Worm (Caenorhabditis elegans): Measurements from ENCODE around the gene ZK697.1.

DNA sequence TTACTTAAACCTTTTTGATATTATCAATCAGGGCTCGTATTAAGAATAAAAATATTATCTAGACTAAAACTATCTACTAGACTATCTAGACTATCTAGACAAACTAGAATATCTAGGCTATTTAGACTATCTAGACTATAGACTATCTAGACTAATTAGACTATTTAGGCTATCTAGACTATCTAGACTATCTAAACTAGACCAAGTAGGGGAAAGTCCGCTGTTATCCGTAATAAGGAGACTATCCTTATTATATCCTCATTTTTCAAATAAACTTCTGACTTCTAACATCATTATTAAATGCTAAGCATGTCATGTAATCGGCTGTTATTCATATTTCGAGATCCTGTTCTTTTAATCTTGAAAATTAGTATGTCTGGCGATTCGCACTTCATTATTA lies 30.6 kb upstream of the ZK697.1 start, which contains the start of gene srw-101:
- TF ChIP-seq lin-15B (tag; optimal IDR thresholded peaks at IDR 0.05) (no peak), nhr-12 (tag; optimal IDR thresholded peaks at IDR 0.05) (no peak), nhr-28 (tag; optimal IDR thresholded peaks at IDR 0.05) (no peak)

All from whole organism, L1 larva.